Worm (Caenorhabditis elegans): Measurements from ENCODE around the gene sor-3.

DNA sequence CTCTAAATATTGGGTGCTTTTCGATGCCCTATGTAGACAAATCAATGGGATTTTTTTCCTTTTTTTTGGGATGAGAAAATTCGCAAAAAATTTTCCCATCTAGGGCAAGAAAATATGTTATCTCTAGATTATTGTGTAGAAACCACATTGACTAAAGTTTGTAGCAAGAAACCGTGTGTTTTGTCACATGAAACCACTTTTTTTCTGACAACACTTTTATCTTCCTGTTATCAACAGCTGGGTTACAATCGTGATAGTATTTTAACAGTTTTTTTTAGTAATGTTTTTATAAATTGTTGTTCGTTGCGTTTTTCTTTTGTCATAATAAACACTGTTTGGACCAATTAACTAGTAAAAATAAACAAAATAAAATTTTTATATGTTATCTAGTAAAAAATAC is 41.2 kb upstream of the sor-3 start:
- TF ChIP-seq pha-4 (tag; optimal IDR thresholded peaks at IDR 0.05): no peak
- no peak for TF ChIP-seq lsy-12 (tag; optimal IDR thresholded peaks at IDR 0.05)
- no peak for TF ChIP-seq zag-1 (tag; optimal IDR thresholded peaks at IDR 0.05)
- no peak for TF ChIP-seq nhr-28 (tag; optimal IDR thresholded peaks at IDR 0.05)
- no peak for TF ChIP-seq fkh-10 (GFP tag; optimal IDR thresholded peaks at IDR 0.05)
- no peak for TF ChIP-seq jun-1 (tag; optimal IDR thresholded peaks at IDR 0.05)
- TF ChIP-seq ama-1 (optimal IDR thresholded peaks at IDR 0.05): no peak
- no peak for TF ChIP-seq skn-1 (tag; optimal IDR thresholded peaks at IDR 0.05)
- TF ChIP-seq elt-3 (tag; optimal IDR thresholded peaks at IDR 0.05): no peak
- TF ChIP-seq elt-1 (tag; optimal IDR thresholded peaks at IDR 0.05): no peak
- no peak for TF ChIP-seq ZK546.5 (tag; optimal IDR thresholded peaks at IDR 0.05)
- no peak for TF ChIP-seq mml-1 (tag; optimal IDR thresholded peaks at IDR 0.05)
- no peak for TF ChIP-seq nhr-12 (tag; optimal IDR thresholded peaks at IDR 0.05)
- TF ChIP-seq mdl-1 (tag; optimal IDR thresholded peaks at IDR 0.05): no peak

Data from whole organism, L3 larva.